Fruit fly (Drosophila melanogaster) whole organism, embryonic: ENCODE measurements around the gene Gr33a.

Experiments
- Bteb2 ChIP-seq: fragments of 200-800 bp; sonication (Bioruptor generic); optimal IDR thresholded peaks from 2 replicates; lab custom pipeline; 2016; ENCODE audit warnings: missing biosample characterization, missing genetic modification characterization
- C15 ChIP-seq: fragments of 200-800 bp; sonication (Bioruptor generic); IDR thresholded peaks from 3 replicates; pipeline ENCODE4 v1.3.6; 2022; ENCODE audit warnings: missing biosample characterization, missing genetic modification characterization
- CG10959 ChIP-seq: fragments of 200-800 bp; sonication (Bioruptor generic); IDR thresholded peaks from 2 replicates; pipeline ENCODE4 v1.3.6; 2022; ENCODE audit warnings: missing biosample characterization, missing genetic modification characterization
- CG11696 ChIP-seq: fragments of 200-800 bp; sonication (Bioruptor generic); IDR thresholded peaks from 2 replicates; pipeline ENCODE4 v1.3.6; 2022; ENCODE audit warnings: missing biosample characterization, missing genetic modification characterization
- CG12659 ChIP-seq: fragments of 200-800 bp; sonication (Bioruptor generic); optimal IDR thresholded peaks from 3 replicates; lab custom pipeline; 2017; ENCODE audit warnings: mild to moderate bottlenecking, missing biosample characterization, missing genetic modification reagents, missing genetic modification characterization
- CG13894 ChIP-seq: fragments of 200-800 bp; sonication (Bioruptor generic); optimal IDR thresholded peaks from 3 replicates; lab custom pipeline; 2018; ENCODE audit warnings: missing biosample characterization, mild to moderate bottlenecking, missing genetic modification characterization, moderate library complexity
- CG14667 ChIP-seq: fragments of 200-800 bp; sonication (Bioruptor generic); IDR thresholded peaks from 2 replicates; pipeline ENCODE4 v1.3.6; 2022; ENCODE audit warnings: missing biosample characterization, missing genetic modification characterization
- CG15479 ChIP-seq: fragments of 200-800 bp; sonication (Bioruptor generic); optimal IDR thresholded peaks from 3 replicates; lab custom pipeline; 2019; ENCODE audit warnings: missing biosample characterization, mild to moderate bottlenecking, missing genetic modification characterization, moderate library complexity
- CG16813 ChIP-seq: fragments of 200-800 bp; sonication (Bioruptor generic); IDR thresholded peaks from 3 replicates; pipeline ENCODE4 v1.3.6; 2022; ENCODE audit warnings: missing biosample characterization, missing genetic modification characterization; ENCODE audit not compliant: partially characterized antibody
- CG16863 ChIP-seq: fragments of 200-800 bp; sonication (Bioruptor generic); optimal IDR thresholded peaks from 3 replicates; lab custom pipeline; 2016; ENCODE audit warnings: missing biosample characterization, missing genetic modification characterization
- CG17385 ChIP-seq: fragments of 200-800 bp; sonication (Bioruptor generic); optimal IDR thresholded peaks from 3 replicates; lab custom pipeline; 2018; ENCODE audit warnings: missing biosample characterization, mild to moderate bottlenecking, missing genetic modification characterization
- CG17568 ChIP-seq: fragments of 200-800 bp; sonication (Bioruptor generic); optimal IDR thresholded peaks from 2 replicates; lab custom pipeline; 2018; ENCODE audit warnings: missing biosample characterization, mild to moderate bottlenecking, missing genetic modification characterization, moderate library complexity
- CG2199 ChIP-seq: fragments of 200-800 bp; sonication (Bioruptor generic); IDR thresholded peaks from 3 replicates; pipeline ENCODE4 v1.3.6; 2022; ENCODE audit warnings: missing biosample characterization, missing genetic modification characterization
- CG34422 ChIP-seq: fragments of 200-800 bp; sonication (Bioruptor generic); IDR thresholded peaks from 3 replicates; pipeline ENCODE4 v1.3.6; 2022; ENCODE audit warnings: missing biosample characterization, missing genetic modification characterization
- CG3838 ChIP-seq: fragments of 200-800 bp; sonication (Bioruptor generic); optimal IDR thresholded peaks from 3 replicates; lab custom pipeline; 2016; ENCODE audit warnings: missing biosample characterization, missing genetic modification characterization
- CG4404 ChIP-seq: fragments of 200-800 bp; sonication (Bioruptor generic); IDR thresholded peaks from 2 replicates; pipeline ENCODE4 v1.3.6; 2022; ENCODE audit warnings: missing biosample characterization, missing genetic modification characterization
- CG6254 ChIP-seq: fragments of 200-800 bp; sonication (Bioruptor generic); optimal IDR thresholded peaks from 3 replicates; lab custom pipeline; 2017; ENCODE audit warnings: mild to moderate bottlenecking, missing biosample characterization, missing genetic modification reagents, missing genetic modification characterization
- CG6689 ChIP-seq: fragments of 200-800 bp; sonication (Bioruptor generic); IDR thresholded peaks from 2 replicates; pipeline ENCODE4 v1.3.6; 2022; ENCODE audit warnings: missing biosample characterization, missing genetic modification characterization
- CG8359 ChIP-seq: fragments of 200-800 bp; sonication (Bioruptor generic); optimal IDR thresholded peaks from 2 replicates; lab custom pipeline; 2017; ENCODE audit warnings: missing biosample characterization, mild to moderate bottlenecking, missing genetic modification characterization, borderline replicate concordance
- CG9437 ChIP-seq: fragments of 200-800 bp; sonication (Bioruptor generic); optimal IDR thresholded peaks from 2 replicates; lab custom pipeline; 2018; ENCODE audit warnings: missing biosample characterization, mild to moderate bottlenecking, missing genetic modification characterization
- CTCF ChIP-seq: fragments of 200-800 bp; sonication (Bioruptor generic); optimal IDR thresholded peaks from 2 replicates; lab custom pipeline; 2017; ENCODE audit warnings: missing biosample characterization, mild to moderate bottlenecking, missing genetic modification characterization, moderate library complexity
- CrebB ChIP-seq: fragments of 200-800 bp; sonication (Bioruptor generic); optimal IDR thresholded peaks from 3 replicates; lab custom pipeline; 2018; ENCODE audit warnings: missing biosample characterization, mild to moderate bottlenecking, missing genetic modification characterization
- Eip74EF ChIP-seq, 2 experiments: fragments of 200-800 bp in 1 of 2; fragments of >200 bp in 1 of 2; sonication (Bioruptor generic) in 1 of 2; optimal IDR thresholded peaks; 2 replicates each; lab custom pipeline; 2017 to 2019; ENCODE audit warnings: missing biosample characterization in 2 of 2, missing genetic modification characterization in 2 of 2, mild to moderate bottlenecking in 1 of 2, moderate library complexity in 1 of 2
- Elba2 ChIP-seq: fragments of 200-800 bp; sonication (Bioruptor generic); optimal IDR thresholded peaks from 3 replicates; lab custom pipeline; 2016; ENCODE audit warnings: missing biosample characterization, missing genetic modification characterization
- HmgZ ChIP-seq: fragments of 200-800 bp; sonication (Bioruptor generic); optimal IDR thresholded peaks from 2 replicates; lab custom pipeline; 2018; ENCODE audit warnings: missing biosample characterization, mild to moderate bottlenecking, missing genetic modification characterization
- Hr3 ChIP-seq: fragments of 200-800 bp; sonication (Bioruptor generic); optimal IDR thresholded peaks from 3 replicates; lab custom pipeline; 2016; ENCODE audit warnings: missing biosample characterization, missing genetic modification characterization
- Hr39 ChIP-seq: fragments of >200 bp; optimal IDR thresholded peaks from 2 replicates; lab custom pipeline; 2017
- Med ChIP-seq: fragments of 200-800 bp; sonication (Bioruptor generic); peaks from one replicate; lab custom pipeline; 2016; ENCODE audit warnings: missing biosample characterization, missing genetic modification characterization, mild to moderate bottlenecking, inconsistent platforms, moderate library complexity
- Neu2 ChIP-seq: fragments of 200-800 bp; sonication (Bioruptor generic); optimal IDR thresholded peaks from 3 replicates; lab custom pipeline; 2016; ENCODE audit warnings: missing biosample characterization, missing genetic modification characterization, borderline replicate concordance
- Opbp ChIP-seq: fragments of 200-800 bp; sonication (Bioruptor generic); IDR thresholded peaks from 3 replicates; pipeline ENCODE4 v1.3.6; 2022; ENCODE audit warnings: missing biosample characterization, missing genetic modification characterization; ENCODE audit not compliant: partially characterized antibody
- Sox102F ChIP-seq: fragments of 200-800 bp; sonication (Bioruptor generic); optimal IDR thresholded peaks from 2 replicates; lab custom pipeline; 2018; ENCODE audit warnings: missing biosample characterization, mild to moderate bottlenecking, missing genetic modification characterization, moderate library complexity
- bbx ChIP-seq: fragments of 200-800 bp; sonication (Bioruptor generic); IDR thresholded peaks from 2 replicates; pipeline ENCODE4 v1.3.6; 2022; ENCODE audit warnings: missing biosample characterization, missing genetic modification characterization; ENCODE audit not compliant: partially characterized antibody
- bigmax ChIP-seq: fragments of 200-800 bp; sonication (Bioruptor generic); optimal IDR thresholded peaks from 2 replicates; lab custom pipeline; 2018; ENCODE audit warnings: missing biosample characterization, mild to moderate bottlenecking, missing genetic modification characterization
- chn ChIP-seq: fragments of 200-800 bp; sonication (Bioruptor generic); optimal IDR thresholded peaks from 2 replicates; lab custom pipeline; 2016; ENCODE audit warnings: missing biosample characterization, missing genetic modification characterization
- crol ChIP-seq: fragments of 200-800 bp; sonication (Bioruptor generic); IDR thresholded peaks from 2 replicates; pipeline ENCODE4 v1.3.6; 2022; ENCODE audit warnings: missing biosample characterization, missing genetic modification characterization
- ems ChIP-seq: fragments of 200-800 bp; sonication (Bioruptor generic); optimal IDR thresholded peaks from 3 replicates; lab custom pipeline; 2016; ENCODE audit warnings: missing biosample characterization, missing genetic modification characterization
- gsb-n ChIP-seq: fragments of 200-800 bp; sonication (Bioruptor generic); optimal IDR thresholded peaks from 3 replicates; lab custom pipeline; 2018; ENCODE audit warnings: missing biosample characterization, mild to moderate bottlenecking, missing genetic modification characterization
- kah ChIP-seq: fragments of 200-800 bp; sonication (Bioruptor generic); optimal IDR thresholded peaks from 2 replicates; lab custom pipeline; 2018; ENCODE audit warnings: missing biosample characterization, mild to moderate bottlenecking, missing genetic modification characterization
- klu ChIP-seq: fragments of 200-800 bp; sonication (Bioruptor generic); IDR thresholded peaks from 2 replicates; pipeline ENCODE4 v1.3.6; 2022; ENCODE audit warnings: missing biosample characterization, missing genetic modification characterization
- kni ChIP-seq: fragments of 200-800 bp; sonication (Bioruptor generic); optimal IDR thresholded peaks from 3 replicates; lab custom pipeline; 2017; ENCODE audit warnings: mild to moderate bottlenecking, missing biosample characterization, missing genetic modification reagents, missing genetic modification characterization
- mld ChIP-seq: fragments of 200-800 bp; sonication (Bioruptor generic); IDR thresholded peaks from 3 replicates; pipeline ENCODE4 v1.3.6; 2022; ENCODE audit warnings: missing biosample characterization, missing genetic modification characterization; ENCODE audit not compliant: partially characterized antibody
- p53 ChIP-seq: fragments of 200-800 bp; sonication (Bioruptor generic); optimal IDR thresholded peaks from 2 replicates; lab custom pipeline; 2016; ENCODE audit warnings: missing biosample characterization, missing genetic modification characterization
- pita ChIP-seq: fragments of 200-800 bp; sonication (Bioruptor generic); optimal IDR thresholded peaks from 2 replicates; lab custom pipeline; 2017; ENCODE audit warnings: missing biosample characterization, mild to moderate bottlenecking, missing genetic modification characterization
- sima ChIP-seq: fragments of 200-800 bp; sonication (Bioruptor generic); optimal IDR thresholded peaks from 2 replicates; lab custom pipeline; 2016; ENCODE audit warnings: missing biosample characterization, missing genetic modification characterization
- sisA ChIP-seq: fragments of 200-800 bp; sonication (Bioruptor generic); IDR thresholded peaks from 2 replicates; pipeline ENCODE4 v1.3.6; 2022; ENCODE audit warnings: missing biosample characterization, missing genetic modification characterization
- tgo ChIP-seq: fragments of 200-800 bp; sonication (Bioruptor generic); IDR thresholded peaks from 3 replicates; pipeline ENCODE4 v1.3.6; 2022; ENCODE audit warnings: missing biosample characterization, missing genetic modification characterization
- toy ChIP-seq: fragments of 200-800 bp; sonication (Bioruptor generic); IDR thresholded peaks from 2 replicates; pipeline ENCODE4 v1.3.6; 2022; ENCODE audit warnings: missing biosample characterization, missing genetic modification characterization
- vvl ChIP-seq: fragments of 200-800 bp; sonication (Bioruptor generic); IDR thresholded peaks from 2 replicates; pipeline ENCODE4 v1.3.6; 2022; ENCODE audit warnings: missing biosample characterization, missing genetic modification characterization
- yki ChIP-seq: fragments of >200 bp; optimal IDR thresholded peaks from 3 replicates; lab custom pipeline; 2018

Gene Gr33a

DNA sequence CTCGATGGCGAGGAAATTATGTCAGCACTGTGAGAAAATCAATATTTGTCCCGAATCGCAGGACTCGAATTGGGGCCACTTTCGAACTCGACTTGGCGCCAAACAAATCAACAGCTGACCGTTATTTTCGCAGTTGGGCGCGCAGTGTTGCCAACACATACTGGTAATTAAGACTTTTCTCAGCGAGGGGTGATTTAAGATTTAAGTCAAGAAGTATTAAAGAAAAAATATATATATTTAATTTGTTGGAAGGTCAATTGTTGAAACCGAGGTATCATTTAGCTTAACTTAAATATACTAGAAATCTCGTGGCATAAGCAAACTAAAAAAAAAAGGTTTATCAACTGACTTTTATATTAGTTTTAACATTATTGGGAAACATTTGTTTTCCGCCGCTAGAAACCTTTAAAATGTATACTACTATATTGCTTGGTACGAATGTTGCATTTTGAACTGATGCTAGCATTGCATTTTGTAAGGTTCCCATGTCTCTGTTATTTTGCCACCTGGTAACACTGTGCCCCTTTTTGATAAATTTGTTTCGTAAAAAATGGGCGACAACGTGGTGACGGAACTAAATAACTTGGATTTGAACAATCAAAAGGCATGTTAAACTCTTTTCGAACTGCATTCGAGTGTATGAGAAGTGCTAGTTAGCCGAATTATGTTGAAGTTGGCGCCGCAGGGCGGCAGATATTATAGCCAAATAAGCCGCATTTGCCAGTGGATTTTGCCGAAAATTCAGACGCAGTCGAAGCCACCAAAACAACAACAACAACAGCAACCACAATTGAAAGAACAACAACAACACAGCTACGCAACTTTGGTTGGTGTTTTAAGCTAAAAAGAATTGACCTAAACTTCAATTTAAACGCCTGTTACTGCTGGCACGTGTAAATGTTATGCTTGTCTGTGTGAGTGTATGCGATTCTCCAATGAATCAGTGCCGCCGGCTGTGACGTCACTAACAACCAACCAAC lies 34.3 kb upstream of the Gr33a start, which contains the start of the genes Patsas and ThrRS (continued):
- no peak for TF ChIP-seq kni (GFP tag; lab: Kevin White, UChicago)
- TF ChIP-seq CG15479 (GFP tag; lab: Kevin White, UChicago): no peak
- TF ChIP-seq bigmax (GFP tag; lab: Kevin White, UChicago): no peak
- no peak for TF ChIP-seq bbx (GFP tag; lab: Robert Waterston, UW)
- TF ChIP-seq pita (GFP tag; lab: Kevin White, UChicago): no peak
- peak; percentile 42 for TF ChIP-seq p53 (GFP tag; lab: Kevin White, UChicago)
- TF ChIP-seq sisA: peak; percentile 86
- TF ChIP-seq CG6254 (GFP tag; lab: Kevin White, UChicago): no peak
- TF ChIP-seq gsb-n (tag; lab: Kevin White, UChicago): peak; percentile 85
- no peak for TF ChIP-seq Eip74EF (GFP tag; optimal IDR thresholded peaks at IDR 0.05; lab: Kevin White, UChicago)
- TF ChIP-seq CrebB (tag; lab: Kevin White, UChicago): peak; percentile 43
- peak; percentile 64; the same call in 1 of the 3 replicates for TF ChIP-seq CG2199
- peak; percentile 52 for TF ChIP-seq HmgZ (tag; lab: Kevin White, UChicago)
- peak; percentile 14 for TF ChIP-seq CG8359 (GFP tag; lab: Kevin White, UChicago)
- TF ChIP-seq CG34422 (GFP tag; lab: Robert Waterston, UW): peak; percentile 69
- peak; percentile 55 for TF ChIP-seq CG16863 (GFP tag; lab: Kevin White, UChicago)
- no peak for TF ChIP-seq crol (GFP tag; lab: Robert Waterston, UW)
- no peak for TF ChIP-seq Neu2
- peak; percentile 72 for TF ChIP-seq chn (GFP tag; lab: Kevin White, UChicago)
- TF ChIP-seq CG9437 (GFP tag; lab: Kevin White, UChicago): peak; percentile 72
- peak; percentile 85 for TF ChIP-seq CG13894 (tag; lab: Kevin White, UChicago)
- peak; percentile 81 for TF ChIP-seq CG14667
- peak; percentile 63 for TF ChIP-seq Elba2 (GFP tag; lab: Kevin White, UChicago)
- peak; percentile 69 for TF ChIP-seq Bteb2
- TF ChIP-seq klu (GFP tag; lab: Robert Waterston, UW): peak; percentile 81
- peak; percentile 61 for TF ChIP-seq CG3838 (GFP tag; lab: Kevin White, UChicago)
- no peak for TF ChIP-seq Hr39 (lab: Kevin White, UChicago)
- TF ChIP-seq CG6689: peak; percentile 89
- no peak for TF ChIP-seq CG16813
- TF ChIP-seq tgo (GFP tag; lab: Robert Waterston, UW): peak; percentile 88
- peak; percentile 17 for TF ChIP-seq CTCF
- TF ChIP-seq CG10959: peak; percentile 57
- TF ChIP-seq Opbp (GFP tag; lab: Robert Waterston, UW): no peak; the same call in 2 of the 3 replicates
- TF ChIP-seq vvl (GFP tag; lab: Robert Waterston, UW): peak; percentile 87
- TF ChIP-seq CG11696 (GFP tag; lab: Robert Waterston, UW): peak; percentile 58
- TF ChIP-seq CG17568 (GFP tag; lab: Kevin White, UChicago): no peak
- TF ChIP-seq toy (GFP tag; lab: Robert Waterston, UW): no peak
- TF ChIP-seq Sox102F (GFP tag; lab: Kevin White, UChicago): peak; percentile 87
- peak; percentile 74 for TF ChIP-seq ems (GFP tag; lab: Kevin White, UChicago)
- TF ChIP-seq C15 (GFP tag; lab: Robert Waterston, UW): peak; percentile 52; the same call in 1 of the 3 replicates
- TF ChIP-seq yki (lab: Kevin White, UChicago): no peak
- TF ChIP-seq mld (GFP tag; lab: Robert Waterston, UW): no peak
- peak; percentile 86 for TF ChIP-seq CG4404
- TF ChIP-seq CG12659 (GFP tag; lab: Kevin White, UChicago): peak; percentile 93
- TF ChIP-seq kah: peak; percentile 37
- TF ChIP-seq Med (GFP tag; lab: Kevin White, UChicago): peak; percentile 94
- peak; percentile 90 for TF ChIP-seq Hr3 (GFP tag; lab: Kevin White, UChicago)
- TF ChIP-seq sima (GFP tag; lab: Kevin White, UChicago): peak; percentile 36
- peak; percentile 79 for TF ChIP-seq CG17385
